Worm (Caenorhabditis elegans) whole organism, late embryonic: ENCODE data around the gene Y22D7AL.1.

Experiments
- C08G9.2 ChIP-seq: sonication (generic microtip); optimal IDR thresholded peaks from 2 replicates; lab custom pipeline; 2016; ENCODE audit warnings: mild to moderate bottlenecking, missing genetic modification characterization, moderate library complexity, missing compliant biosample characterization
- K09A11.1 ChIP-seq: sonication (generic microtip); optimal IDR thresholded peaks from 2 replicates; lab custom pipeline; 2017; ENCODE audit warnings: antibody characterized with exemption, mild to moderate bottlenecking, missing genetic modification characterization, missing compliant biosample characterization; ENCODE audit not compliant: insufficient read depth
- T23F11.4 ChIP-seq: fragments of 200-800 bp; sonication (Bioruptor generic); optimal IDR thresholded peaks from 2 replicates; lab custom pipeline; 2018; ENCODE audit warnings: mild to moderate bottlenecking, missing genetic modification characterization, missing compliant biosample characterization
- Y22D7AL.16 ChIP-seq: sonication (generic microtip); optimal IDR thresholded peaks from 2 replicates; lab custom pipeline; 2016; ENCODE audit warnings: missing genetic modification characterization, missing compliant biosample characterization
- ceh-18 ChIP-seq: sonication (generic microtip); optimal IDR thresholded peaks from 2 replicates; lab custom pipeline; 2016; ENCODE audit warnings: missing genetic modification characterization, missing compliant biosample characterization
- ceh-19 ChIP-seq: fragments of 200-800 bp; sonication (Bioruptor generic); optimal IDR thresholded peaks from 2 replicates; lab custom pipeline; 2018; ENCODE audit warnings: mild to moderate bottlenecking, missing genetic modification characterization, missing compliant biosample characterization
- ceh-2 ChIP-seq: sonication (generic microtip); optimal IDR thresholded peaks from 2 replicates; lab custom pipeline; 2016; ENCODE audit warnings: missing genotype, missing genetic modification characterization, missing compliant biosample characterization
- ceh-30 ChIP-seq: fragments of 150-350 bp; optimal IDR thresholded peaks from 2 replicates; lab custom pipeline; 2014; ENCODE audit warnings: missing biosample characterization, missing genetic modification characterization
- ceh-34 ChIP-seq: sonication (generic microtip); optimal IDR thresholded peaks from 2 replicates; lab custom pipeline; 2016; ENCODE audit warnings: mild to moderate bottlenecking, missing genetic modification characterization, missing compliant biosample characterization
- ceh-45 ChIP-seq: fragments of 200-800 bp; sonication (Bioruptor generic); IDR thresholded peaks from 2 replicates; pipeline ENCODE4 v1.3.6; 2022; ENCODE audit warnings: missing genetic modification reagents, missing genetic modification characterization, missing compliant biosample characterization
- ceh-48 ChIP-seq: sonication (generic microtip); optimal IDR thresholded peaks from 2 replicates; lab custom pipeline; 2016; ENCODE audit warnings: missing genetic modification characterization, inconsistent platforms, missing compliant biosample characterization
- ceh-6 ChIP-seq: fragments of 200-800 bp; sonication (Bioruptor generic); optimal IDR thresholded peaks from 2 replicates; lab custom pipeline; 2018; ENCODE audit warnings: mild to moderate bottlenecking, missing genetic modification characterization, missing compliant biosample characterization
- ceh-9 ChIP-seq: sonication (generic microtip); optimal IDR thresholded peaks from 2 replicates; lab custom pipeline; 2016; ENCODE audit warnings: mild to moderate bottlenecking, missing genetic modification characterization, inconsistent platforms, missing compliant biosample characterization
- che-1 ChIP-seq: sonication (generic microtip); optimal IDR thresholded peaks from 2 replicates; lab custom pipeline; 2016; ENCODE audit warnings: mild to moderate bottlenecking, missing genetic modification characterization, missing compliant biosample characterization
- eyg-1 ChIP-seq: sonication (generic microtip); optimal IDR thresholded peaks from 2 replicates; lab custom pipeline; 2016; ENCODE audit warnings: missing genotype, missing genetic modification characterization, missing compliant biosample characterization
- fkh-10 ChIP-seq: fragments of 150-350 bp; optimal IDR thresholded peaks from 2 replicates; lab custom pipeline; 2014; ENCODE audit warnings: missing biosample characterization, missing genetic modification reagents, missing genetic modification characterization
- hlh-13 ChIP-seq: fragments of 200-800 bp; sonication (Bioruptor generic); optimal IDR thresholded peaks from 2 replicates; lab custom pipeline; 2018; ENCODE audit warnings: mild to moderate bottlenecking, missing genetic modification characterization, missing compliant biosample characterization
- hlh-8 ChIP-seq: sonication (generic microtip); optimal IDR thresholded peaks from 2 replicates; lab custom pipeline; 2016; ENCODE audit warnings: missing genotype, missing genetic modification characterization, missing compliant biosample characterization
- madf-2 ChIP-seq: sonication (generic microtip); optimal IDR thresholded peaks from 2 replicates; lab custom pipeline; 2017; ENCODE audit warnings: missing genetic modification characterization, missing compliant biosample characterization
- mec-3 ChIP-seq: sonication (generic microtip); optimal IDR thresholded peaks from 2 replicates; lab custom pipeline; 2016; ENCODE audit warnings: borderline replicate concordance, missing genetic modification characterization, missing compliant biosample characterization
- nhr-11 ChIP-seq: fragments of 150-350 bp; optimal IDR thresholded peaks from 2 replicates; lab custom pipeline; 2014; ENCODE audit warnings: missing biosample characterization, missing genetic modification characterization
- nhr-232 ChIP-seq: sonication (generic microtip); optimal IDR thresholded peaks from 2 replicates; lab custom pipeline; 2016; ENCODE audit warnings: missing genetic modification characterization, missing compliant biosample characterization
- npax-4 ChIP-seq: sonication (generic microtip); optimal IDR thresholded peaks from 2 replicates; lab custom pipeline; 2016; ENCODE audit warnings: missing genetic modification characterization, missing compliant biosample characterization
- pax-1 ChIP-seq: fragments of 150-350 bp; optimal IDR thresholded peaks from 2 replicates; lab custom pipeline; 2014; ENCODE audit warnings: missing biosample characterization, missing genetic modification characterization
- pha-4 ChIP-seq: fragments of 150-350 bp; optimal IDR thresholded peaks from 2 replicates; lab custom pipeline; 2018; ENCODE audit warnings: missing biosample characterization, missing genetic modification reagents, missing genetic modification characterization
- pqm-1 ChIP-seq: sonication (generic microtip); optimal IDR thresholded peaks from 2 replicates; lab custom pipeline; 2016; ENCODE audit warnings: missing genetic modification characterization, missing compliant biosample characterization
- ref-2 ChIP-seq: sonication (generic microtip); optimal IDR thresholded peaks from 2 replicates; lab custom pipeline; 2016; ENCODE audit warnings: missing genetic modification characterization, missing compliant biosample characterization
- sox-4 ChIP-seq: sonication (generic microtip); optimal IDR thresholded peaks from 2 replicates; lab custom pipeline; 2017; ENCODE audit warnings: mild to moderate bottlenecking, missing genetic modification characterization, inconsistent platforms, missing compliant biosample characterization
- unc-3 ChIP-seq, 2 experiments: fragments of 200-800 bp in 1 of 2; sonication (Bioruptor generic) in 1 of 2; sonication (generic microtip) in 1 of 2; conservative IDR thresholded peaks in 1 of 2; optimal IDR thresholded peaks in 1 of 2; 2 replicates each; pipeline versions ENCODE4 v1.3.6 to Lab custom; 2016 to 2022; ENCODE audit warnings: missing compliant biosample characterization in 2 of 2, missing genetic modification characterization in 2 of 2, missing genetic modification reagents in 1 of 2
- ztf-16 ChIP-seq: sonication (generic microtip); optimal IDR thresholded peaks from 2 replicates; lab custom pipeline; 2017; ENCODE audit warnings: missing genetic modification characterization, missing compliant biosample characterization

Y22D7AL.1 gene

DNA sequence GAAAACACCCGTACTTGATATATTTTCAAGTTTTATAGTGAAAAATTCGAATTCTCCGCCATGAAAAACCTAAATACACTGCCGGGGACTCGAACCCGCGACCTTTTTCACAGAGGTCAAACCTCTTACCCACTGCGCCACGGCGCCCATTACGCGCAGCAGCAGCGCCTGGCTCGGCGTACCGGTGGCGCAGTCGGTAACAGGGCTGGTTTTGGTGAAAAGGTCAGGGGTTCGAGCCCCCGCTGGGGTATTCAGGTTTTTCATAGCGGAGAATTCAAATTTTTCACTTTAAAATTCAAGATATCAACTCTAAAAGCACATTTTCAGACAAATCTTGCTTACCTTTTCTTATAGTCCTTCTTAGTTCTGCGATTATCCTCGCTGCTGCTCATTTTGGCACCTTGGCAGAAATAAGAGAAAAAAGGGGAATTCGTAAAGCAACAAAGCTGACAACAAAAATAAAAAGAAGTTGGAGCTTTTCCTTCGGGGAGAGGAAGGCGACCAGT lies 12.5 kb downstream of the Y22D7AL.1 start, which contains the start of gene Y22D7AL.16:
Y22D7AL.16 (minus strand) TSS at position 456 of the 506 bp plus-strand sequence.
- TF ChIP-seq ceh-45 (GFP tag; lab: Robert Waterston, UW) (0 out of 2 replicates have a peak, but pooled peaks have one; percentile 42), ref-2 (tag; lab: Kevin White, UChicago) (no peak)
- TF ChIP-seq, all 69 proteins: peak for 1

DNA sequence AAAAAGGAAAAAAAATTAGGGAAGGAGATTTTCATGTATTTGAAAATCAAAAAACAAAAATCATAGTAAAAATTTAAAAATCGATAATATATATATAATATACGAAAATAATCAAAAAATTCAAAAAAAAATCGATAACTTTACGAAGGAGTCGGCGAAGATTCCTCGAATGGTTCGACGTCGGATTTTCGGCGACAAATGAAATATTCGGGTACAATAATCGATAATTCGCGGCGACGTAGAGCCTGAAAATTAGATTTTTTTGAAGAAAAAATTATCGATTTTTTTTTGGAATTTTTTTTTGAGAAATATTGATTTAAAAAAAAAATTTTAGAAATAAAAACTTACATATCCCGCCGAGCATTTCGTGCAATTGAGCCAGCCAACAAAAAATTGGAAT lies 13.1 kb downstream of the Y22D7AL.1 start:
- TF ChIP-seq hlh-8 (tag; lab: Kevin White, UChicago) = no peak
- TF ChIP-seq fkh-10 = no peak
- TF ChIP-seq nhr-232 (tag; lab: Kevin White, UChicago) = no peak
- TF ChIP-seq hlh-13 (GFP tag; lab: Kevin White, UChicago) = no peak
- TF ChIP-seq madf-2 (tag; lab: Kevin White, UChicago) = no peak
- TF ChIP-seq nhr-11 (tag; lab: Kevin White, UChicago) = no peak
- TF ChIP-seq unc-3 (GFP tag; conservative IDR thresholded peaks at IDR 0.05; lab: Robert Waterston, UW) = no peak
- no peak for TF ChIP-seq unc-3 (tag; optimal IDR thresholded peaks at IDR 0.05; lab: Kevin White, UChicago)
- no peak for TF ChIP-seq pha-4 (tag; lab: Kevin White, UChicago)
- TF ChIP-seq pax-1 (tag; lab: Kevin White, UChicago) = no peak

DNA sequence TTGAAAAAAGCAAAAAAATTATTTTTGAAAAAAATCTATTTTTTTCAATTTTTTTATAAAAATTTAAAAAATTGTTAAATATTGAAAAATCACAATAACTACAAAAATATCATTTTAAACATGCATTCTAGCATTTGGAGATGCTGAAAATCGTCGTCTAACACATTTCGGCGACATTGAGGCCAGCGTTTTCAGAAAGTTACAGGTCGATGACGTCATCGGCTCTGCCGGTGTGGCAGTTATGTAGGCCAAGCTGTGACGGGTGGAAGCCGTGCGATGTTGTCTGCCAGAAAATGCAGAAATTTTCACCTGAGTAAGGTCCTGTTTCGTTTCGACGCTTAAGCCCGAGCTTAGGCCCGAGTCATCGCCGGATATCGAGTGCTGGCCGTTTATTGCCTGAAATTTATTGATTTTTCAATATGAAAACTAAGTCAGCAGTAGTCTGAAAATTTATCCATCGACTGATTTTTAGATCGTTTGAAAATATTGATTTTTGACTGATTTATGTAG lies 13.6 kb downstream of the Y22D7AL.1 start, which contains the start of gene Y22D7AR.3:
Y22D7AR.3 (minus strand) TSS at position 51 of the 510 bp plus-strand sequence.
- TF ChIP-seq T23F11.4 (no peak), ceh-45 (GFP tag; lab: Robert Waterston, UW) (no peak), ceh-2 (tag; lab: Kevin White, UChicago) (no peak), npax-4 (tag; lab: Kevin White, UChicago) (no peak), ceh-34 (no peak), ceh-30 (tag; lab: Kevin White, UChicago) (no peak), nhr-232 (tag; lab: Kevin White, UChicago) (no peak), ceh-9 (tag; lab: Kevin White, UChicago) (no peak), eyg-1 (tag; lab: Kevin White, UChicago) (no peak), pqm-1 (tag; lab: Kevin White, UChicago) (no peak), ztf-16 (tag; lab: Kevin White, UChicago) (no peak), pax-1 (tag; lab: Kevin White, UChicago) (no peak)

DNA sequence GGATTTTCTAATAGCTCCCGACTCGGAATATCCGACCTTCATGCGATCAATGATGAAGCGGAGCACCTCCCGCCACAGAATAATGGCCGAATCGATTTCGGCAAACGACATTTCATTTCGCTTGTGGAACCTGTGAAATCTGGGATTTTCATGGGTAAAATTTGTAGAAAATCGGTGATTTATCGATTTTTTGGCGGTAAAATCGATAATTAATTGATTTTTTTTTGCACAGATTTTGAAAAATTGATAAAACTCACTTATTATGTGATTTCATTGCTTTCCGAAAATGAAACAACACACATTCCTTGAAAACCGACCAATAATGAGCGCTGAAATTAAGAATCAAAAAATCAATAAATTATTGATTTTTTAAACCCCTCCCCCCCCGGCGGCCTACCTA lies 14.6 kb downstream of the Y22D7AL.1 start:
- TF ChIP-seq ceh-48 (tag; lab: Kevin White, UChicago) = peak; percentile 15
- no peak for TF ChIP-seq ceh-34
- no peak for TF ChIP-seq fkh-10
- no peak for TF ChIP-seq che-1 (tag; lab: Kevin White, UChicago)
- TF ChIP-seq sox-4 (tag; lab: Kevin White, UChicago) = no peak
- TF ChIP-seq ceh-2 (tag; lab: Kevin White, UChicago) = no peak

DNA sequence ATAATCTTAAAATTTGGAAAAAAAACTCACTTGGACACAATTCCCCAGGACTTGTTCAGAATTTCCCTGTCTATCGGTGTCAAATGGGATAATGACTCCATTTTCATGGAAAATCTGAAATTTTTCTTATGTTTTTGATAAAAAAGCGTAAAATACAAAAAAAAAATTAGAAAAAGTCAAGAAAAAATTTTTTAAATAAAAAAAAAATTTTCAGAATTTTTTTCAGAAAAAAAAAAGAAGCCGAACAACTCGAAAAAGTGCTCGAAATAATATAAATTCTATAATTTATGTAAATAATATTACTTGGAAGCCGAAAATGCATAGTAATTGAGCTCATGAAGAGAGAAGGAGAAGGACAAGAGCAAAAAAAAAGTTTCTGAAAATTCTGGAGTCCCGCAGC lies 16.2 kb downstream of the Y22D7AL.1 start, which contains the start of gene glb-30:
glb-30 (minus strand) TSS at position 101 of the 400 bp plus-strand sequence.
- TF ChIP-seq C08G9.2 (tag; lab: Kevin White, UChicago) = no peak
- peak; percentile 13 for TF ChIP-seq Y22D7AL.16 (tag; lab: Kevin White, UChicago)

DNA sequence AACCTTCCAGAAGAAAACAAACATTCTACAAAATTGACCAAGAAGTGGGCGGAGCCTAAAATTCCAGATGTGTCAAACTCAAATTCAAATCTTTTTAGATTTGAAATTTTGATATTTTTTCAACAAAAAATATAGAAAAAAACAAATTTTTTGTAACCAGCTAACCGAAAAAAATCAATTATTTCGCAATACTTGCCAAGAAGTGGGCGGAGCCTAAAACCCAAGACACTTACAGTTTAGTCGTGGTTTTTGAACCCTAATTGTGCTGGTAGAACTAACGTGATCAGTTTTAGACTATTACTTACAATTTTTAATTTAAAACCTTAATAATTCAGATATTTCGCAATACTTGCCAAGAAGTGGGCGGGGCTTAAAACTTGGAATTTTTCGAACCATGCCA lies 21.0 kb downstream of the Y22D7AL.1 start:
- TF ChIP-seq K09A11.1 (tag; lab: Kevin White, UChicago) = no peak
- TF ChIP-seq che-1 (tag; lab: Kevin White, UChicago) = no peak
- TF ChIP-seq pqm-1 (tag; lab: Kevin White, UChicago) = no peak
- no peak for TF ChIP-seq ceh-18
- no peak for TF ChIP-seq ceh-6 (GFP tag; lab: Kevin White, UChicago)
- TF ChIP-seq ceh-2 (tag; lab: Kevin White, UChicago) = no peak
- no peak for TF ChIP-seq npax-4 (tag; lab: Kevin White, UChicago)
- TF ChIP-seq mec-3 (tag; lab: Kevin White, UChicago) = no peak
- TF ChIP-seq ceh-19 (GFP tag; lab: Kevin White, UChicago) = no peak
